Fruit fly (Drosophila melanogaster) whole organism, embryonic: ENCODE data around the gene NimC1.

Experiments used
- Ada2b ChIP-seq: fragments of 200-800 bp; sonication (Bioruptor generic); IDR thresholded peaks from 2 replicates; pipeline ENCODE4 v1.3.6; 2022; ENCODE audit warnings: missing biosample characterization, missing genetic modification characterization
- Aef1 ChIP-seq: fragments of 200-800 bp; sonication (Bioruptor generic); IDR thresholded peaks from 3 replicates; pipeline ENCODE4 v1.3.6; 2022; ENCODE audit warnings: missing biosample characterization, missing genetic modification characterization
- Awh ChIP-seq: fragments of 200-800 bp; sonication (Bioruptor generic); IDR thresholded peaks from 2 replicates; pipeline ENCODE4, ENCODE4 v1.3.6; 2022; ENCODE audit warnings: missing biosample characterization, missing genetic modification characterization
- Blimp-1 ChIP-seq: fragments of 200-800 bp; sonication (Bioruptor generic); optimal IDR thresholded peaks from 3 replicates; lab custom pipeline; 2018; ENCODE audit warnings: missing biosample characterization, missing genetic modification characterization, mild to moderate bottlenecking, moderate library complexity, missing genetic modification reagents
- BtbVII ChIP-seq: fragments of 200-800 bp; sonication (Bioruptor generic); optimal IDR thresholded peaks from 3 replicates; lab custom pipeline; 2017; ENCODE audit warnings: missing biosample characterization, mild to moderate bottlenecking, missing genetic modification characterization
- CG10321 ChIP-seq: fragments of 200-800 bp; sonication (Bioruptor generic); IDR thresholded peaks from 2 replicates; pipeline ENCODE4 v1.3.6; 2022; ENCODE audit warnings: missing biosample characterization, missing genetic modification characterization
- CG13624 ChIP-seq: fragments of 200-800 bp; sonication (Bioruptor generic); optimal IDR thresholded peaks from 2 replicates; lab custom pipeline; 2016; ENCODE audit warnings: missing biosample characterization, missing genetic modification characterization
- CG15696 ChIP-seq: fragments of 200-800 bp; sonication (Bioruptor generic); optimal IDR thresholded peaks from 2 replicates; lab custom pipeline; 2019; ENCODE audit warnings: missing biosample characterization, mild to moderate bottlenecking, missing genetic modification characterization, moderate library complexity
- CG16863 ChIP-seq: fragments of 200-800 bp; sonication (Bioruptor generic); optimal IDR thresholded peaks from 3 replicates; lab custom pipeline; 2016; ENCODE audit warnings: missing biosample characterization, missing genetic modification characterization
- CG17359 ChIP-seq: fragments of 200-800 bp; sonication (Bioruptor generic); optimal IDR thresholded peaks from 3 replicates; lab custom pipeline; 2018; ENCODE audit warnings: missing biosample characterization, mild to moderate bottlenecking, missing genetic modification characterization, moderate library complexity
- CG2199 ChIP-seq: fragments of 200-800 bp; sonication (Bioruptor generic); IDR thresholded peaks from 3 replicates; pipeline ENCODE4 v1.3.6; 2022; ENCODE audit warnings: missing biosample characterization, missing genetic modification characterization
- CG31224 ChIP-seq: fragments of 200-800 bp; sonication (Bioruptor generic); IDR thresholded peaks from 2 replicates; pipeline ENCODE4 v1.3.6; 2022; ENCODE audit warnings: missing biosample characterization, missing genetic modification characterization
- CG31365 ChIP-seq: fragments of 200-800 bp; sonication (Bioruptor generic); optimal IDR thresholded peaks from 2 replicates; lab custom pipeline; 2018; ENCODE audit warnings: missing biosample characterization, mild to moderate bottlenecking, missing genetic modification characterization
- CG3407 ChIP-seq: fragments of 200-800 bp; sonication (Bioruptor generic); optimal IDR thresholded peaks from 2 replicates; lab custom pipeline; 2018; ENCODE audit warnings: missing biosample characterization, mild to moderate bottlenecking, missing genetic modification characterization
- CG34224 ChIP-seq: fragments of 200-800 bp; sonication (Bioruptor generic); IDR thresholded peaks from 3 replicates; pipeline ENCODE4 v1.3.6; 2022; ENCODE audit warnings: missing biosample characterization, missing genetic modification characterization; ENCODE audit not compliant: partially characterized antibody
- CG4360 ChIP-seq: fragments of 200-800 bp; sonication (Bioruptor generic); IDR thresholded peaks from 2 replicates; pipeline ENCODE4 v1.3.6; 2022; ENCODE audit warnings: missing biosample characterization, missing genetic modification characterization
- CG43689 ChIP-seq: fragments of 200-800 bp; sonication (Bioruptor generic); IDR thresholded peaks from 2 replicates; pipeline ENCODE4 v1.3.6; 2022; ENCODE audit warnings: missing biosample characterization, missing genetic modification characterization
- CG6791 ChIP-seq: fragments of 200-800 bp; sonication (Bioruptor generic); IDR thresholded peaks from 3 replicates; pipeline ENCODE4 v1.3.6; 2022; ENCODE audit warnings: missing biosample characterization, missing genetic modification characterization; ENCODE audit not compliant: partially characterized antibody
- CG7745 ChIP-seq: fragments of 200-800 bp; sonication (Bioruptor generic); optimal IDR thresholded peaks from 2 replicates; lab custom pipeline; 2018; ENCODE audit warnings: missing biosample characterization, mild to moderate bottlenecking, missing genetic modification characterization, moderate library complexity
- CG8089 ChIP-seq: fragments of 200-800 bp; sonication (Bioruptor generic); optimal IDR thresholded peaks from 3 replicates; lab custom pipeline; 2016; ENCODE audit warnings: missing biosample characterization, missing genetic modification characterization
- CG9817 ChIP-seq: fragments of 200-800 bp; sonication (Bioruptor generic); optimal IDR thresholded peaks from 2 replicates; lab custom pipeline; 2018; ENCODE audit warnings: missing biosample characterization, mild to moderate bottlenecking, missing genetic modification characterization, moderate library complexity
- D19B ChIP-seq: fragments of 200-800 bp; sonication (Bioruptor generic); optimal IDR thresholded peaks from 2 replicates; lab custom pipeline; 2017; ENCODE audit warnings: missing biosample characterization, mild to moderate bottlenecking, missing genetic modification characterization
- Dad ChIP-seq: fragments of 200-800 bp; sonication (Bioruptor generic); optimal IDR thresholded peaks from 3 replicates; lab custom pipeline; 2016; ENCODE audit warnings: missing biosample characterization, missing genetic modification characterization
- Dp ChIP-seq: fragments of 200-800 bp; sonication (Bioruptor generic); optimal IDR thresholded peaks from 2 replicates; lab custom pipeline; 2018; ENCODE audit warnings: missing biosample characterization, mild to moderate bottlenecking, missing genetic modification characterization, moderate library complexity
- Drgx ChIP-seq: fragments of 200-800 bp; sonication (Bioruptor generic); IDR thresholded peaks from 2 replicates; pipeline ENCODE4 v1.3.6; 2022; ENCODE audit warnings: missing biosample characterization, missing genetic modification characterization
- Fer1 ChIP-seq: fragments of 200-800 bp; sonication (Bioruptor generic); optimal IDR thresholded peaks from 2 replicates; lab custom pipeline; 2017; ENCODE audit warnings: missing biosample characterization, mild to moderate bottlenecking, missing genetic modification characterization
- HLH4C ChIP-seq: fragments of 200-800 bp; sonication (Bioruptor generic); IDR thresholded peaks from 3 replicates; pipeline ENCODE4 v1.3.6; 2022; ENCODE audit warnings: missing biosample characterization, missing genetic modification characterization; ENCODE audit not compliant: partially characterized antibody
- Hr39 ChIP-seq: fragments of >200 bp; optimal IDR thresholded peaks from 2 replicates; lab custom pipeline; 2017
- Lpt ChIP-seq: fragments of >200 bp; optimal IDR thresholded peaks from 2 replicates; lab custom pipeline; 2018; ENCODE audit warnings: missing biosample characterization, missing genetic modification characterization
- MTF-1 ChIP-seq: fragments of 200-800 bp; sonication (Bioruptor generic); optimal IDR thresholded peaks from 2 replicates; lab custom pipeline; 2018; ENCODE audit warnings: missing biosample characterization, mild to moderate bottlenecking, missing genetic modification characterization, borderline replicate concordance
- Rfx ChIP-seq: fragments of 200-800 bp; sonication (Bioruptor generic); IDR thresholded peaks from 2 replicates; pipeline ENCODE4 v1.3.6; 2022; ENCODE audit warnings: missing biosample characterization, missing genetic modification characterization
- Sox100B ChIP-seq: fragments of 200-800 bp; sonication (Bioruptor generic); optimal IDR thresholded peaks from 3 replicates; lab custom pipeline; 2018; ENCODE audit warnings: missing biosample characterization, mild to moderate bottlenecking, missing genetic modification characterization
- Spps ChIP-seq: fragments of 200-800 bp; sonication (Bioruptor generic); optimal IDR thresholded peaks from 2 replicates; lab custom pipeline; 2018; ENCODE audit warnings: missing biosample characterization, mild to moderate bottlenecking, missing genetic modification characterization
- Sry-δ ChIP-seq: fragments of 200-800 bp; sonication (Bioruptor generic); optimal IDR thresholded peaks from 2 replicates; lab custom pipeline; 2016; ENCODE audit warnings: missing biosample characterization, missing genetic modification characterization
- Tbp ChIP-seq: fragments of >200 bp; optimal IDR thresholded peaks from 2 replicates; lab custom pipeline; 2018; ENCODE audit warnings: missing biosample characterization, missing genetic modification characterization
- Vsx1 ChIP-seq: fragments of 200-800 bp; sonication (Bioruptor generic); optimal IDR thresholded peaks from 2 replicates; lab custom pipeline; 2017; ENCODE audit warnings: missing biosample characterization, mild to moderate bottlenecking, missing genetic modification characterization, missing genetic modification reagents
- Xbp1 ChIP-seq: fragments of 200-800 bp; sonication (Bioruptor generic); optimal IDR thresholded peaks from 3 replicates; lab custom pipeline; 2016; ENCODE audit warnings: missing biosample characterization, mild to moderate bottlenecking, missing genetic modification characterization
- amos ChIP-seq: fragments of 200-800 bp; sonication (Bioruptor generic); IDR thresholded peaks from 2 replicates; pipeline ENCODE4 v1.3.6; 2022; ENCODE audit warnings: missing biosample characterization, missing genetic modification characterization; ENCODE audit not compliant: partially characterized antibody
- ase ChIP-seq: fragments of 200-800 bp; sonication (Bioruptor generic); IDR thresholded peaks from 3 replicates; pipeline ENCODE4 v1.3.6; 2022; ENCODE audit warnings: missing biosample characterization, missing genetic modification characterization
- bowl ChIP-seq: fragments of 200-800 bp; sonication (Bioruptor generic); IDR thresholded peaks from 2 replicates; pipeline ENCODE4 v1.3.6; 2022; ENCODE audit warnings: missing biosample characterization, missing genetic modification characterization
- cg ChIP-seq: fragments of 200-800 bp; sonication (Bioruptor generic); optimal IDR thresholded peaks from 3 replicates; lab custom pipeline; 2019; ENCODE audit warnings: missing biosample characterization, mild to moderate bottlenecking, missing genetic modification characterization, moderate library complexity
- cwo ChIP-seq: fragments of 200-800 bp; sonication (Bioruptor generic); optimal IDR thresholded peaks from 3 replicates; lab custom pipeline; 2017; ENCODE audit warnings: missing biosample characterization, missing genetic modification characterization, mild to moderate bottlenecking, moderate library complexity, missing genetic modification reagents
- dysf ChIP-seq: fragments of 200-800 bp; sonication (Bioruptor generic); IDR thresholded peaks from 3 replicates; pipeline ENCODE4 v1.3.6; 2022; ENCODE audit warnings: missing biosample characterization, missing genetic modification characterization
- h ChIP-seq: fragments of >200 bp; optimal IDR thresholded peaks from 2 replicates; lab custom pipeline; 2017
- hkb ChIP-seq, 2 experiments: fragments of 200-800 bp in 1 of 2; fragments of >200 bp in 1 of 2; sonication (Bioruptor generic) in 1 of 2; IDR thresholded peaks in 1 of 2; optimal IDR thresholded peaks in 1 of 2; 2 replicates each; pipeline versions ENCODE4 v1.3.6 to Lab custom; 2017 to 2022; ENCODE audit warnings: missing biosample characterization in 1 of 2, missing genetic modification characterization in 1 of 2
- mirr ChIP-seq: fragments of 200-800 bp; sonication (Bioruptor generic); optimal IDR thresholded peaks from 3 replicates; lab custom pipeline; 2018; ENCODE audit warnings: missing biosample characterization, mild to moderate bottlenecking, missing genetic modification characterization
- onecut ChIP-seq: fragments of 200-800 bp; sonication (Bioruptor generic); IDR thresholded peaks from 2 replicates; pipeline ENCODE4 v1.3.6; 2022; ENCODE audit warnings: missing biosample characterization, missing genetic modification characterization
- phol ChIP-seq: fragments of 200-800 bp; sonication (Bioruptor generic); optimal IDR thresholded peaks from 3 replicates; lab custom pipeline; 2018; ENCODE audit warnings: missing biosample characterization, mild to moderate bottlenecking, missing genetic modification characterization, moderate library complexity
- seq ChIP-seq: fragments of 200-800 bp; sonication (Bioruptor generic); IDR thresholded peaks from 2 replicates; pipeline ENCODE4 v1.3.6; 2022; ENCODE audit warnings: missing biosample characterization, missing genetic modification characterization
- stc ChIP-seq: fragments of 200-800 bp; sonication (Bioruptor generic); IDR thresholded peaks from 2 replicates; pipeline ENCODE4 v1.3.6; 2022; ENCODE audit warnings: missing biosample characterization, missing genetic modification characterization

Gene NimC1

dm6 chr2L:14024051-14024745, 47.6 kb upstream of the NimC1 start (continued):
- peak; percentile 100 for TF ChIP-seq MTF-1
- TF ChIP-seq ase (GFP tag; lab: Robert Waterston, UW), result peak; percentile 98
- peak; percentile 74 for TF ChIP-seq phol (tag; lab: Kevin White, UChicago)
- TF ChIP-seq Sry-δ, result peak; percentile 84
- peak; percentile 93 for TF ChIP-seq Aef1 (GFP tag; lab: Robert Waterston, UW)
- peak; percentile 99 for TF ChIP-seq CG31224 (GFP tag; lab: Robert Waterston, UW)
- peak; percentile 46 for TF ChIP-seq Dp (GFP tag; lab: Kevin White, UChicago)
- TF ChIP-seq D19B, result peak; percentile 93
- TF ChIP-seq Drgx (GFP tag; lab: Robert Waterston, UW), result peak; percentile 88
- no peak for TF ChIP-seq hkb (optimal IDR thresholded peaks at IDR 0.05; lab: Kevin White, UChicago)
- peak; percentile 99 for TF ChIP-seq hkb (GFP tag; IDR thresholded peaks at IDR 0.05; lab: Robert Waterston, UW)
- TF ChIP-seq CG4360 (GFP tag; lab: Robert Waterston, UW), result peak; percentile 98
- peak; percentile 99 for TF ChIP-seq Blimp-1 (GFP tag; lab: Kevin White, UChicago)
- TF ChIP-seq amos (GFP tag; lab: Robert Waterston, UW), result no peak
- peak; percentile 98 for TF ChIP-seq CG13624 (GFP tag; lab: Kevin White, UChicago)
- TF ChIP-seq Tbp (GFP tag; lab: Kevin White, UChicago), result no peak
- TF ChIP-seq CG34224 (GFP tag; lab: Robert Waterston, UW), result no peak
- TF ChIP-seq Lpt (GFP tag; lab: Kevin White, UChicago), result no peak
- TF ChIP-seq Hr39, result no peak
- peak; percentile 96 for TF ChIP-seq Ada2b (GFP tag; lab: Robert Waterston, UW)
- TF ChIP-seq CG17359 (tag; lab: Kevin White, UChicago), result peak; percentile 100
- peak; percentile 96 for TF ChIP-seq CG31365 (tag; lab: Kevin White, UChicago)
- TF ChIP-seq CG8089 (GFP tag; lab: Kevin White, UChicago), result peak; percentile 100
- peak; percentile 98 for TF ChIP-seq stc (GFP tag; lab: Robert Waterston, UW)
- TF ChIP-seq Awh (GFP tag; lab: Robert Waterston, UW), result peak; percentile 100
- TF ChIP-seq seq (GFP tag; lab: Robert Waterston, UW), result peak; percentile 99
- TF ChIP-seq Sox100B (GFP tag; lab: Kevin White, UChicago), result peak; percentile 100
- peak; percentile 99 for TF ChIP-seq CG43689 (GFP tag; lab: Robert Waterston, UW)
- TF ChIP-seq bowl (GFP tag; lab: Robert Waterston, UW), result peak; percentile 96
- peak; percentile 93 for TF ChIP-seq cg (GFP tag; lab: Kevin White, UChicago)
- peak; percentile 89 for TF ChIP-seq CG10321 (GFP tag; lab: Robert Waterston, UW)
- TF ChIP-seq Dad, result peak; percentile 98
- peak; percentile 99 for TF ChIP-seq CG16863
- peak; percentile 100 for TF ChIP-seq CG3407 (GFP tag; lab: Kevin White, UChicago)
- peak; percentile 99 for TF ChIP-seq CG2199 (GFP tag; lab: Robert Waterston, UW)
- peak; percentile 98 for TF ChIP-seq CG9817 (tag; lab: Kevin White, UChicago)
- TF ChIP-seq cwo (GFP tag; lab: Kevin White, UChicago), result peak; percentile 97
- peak; percentile 100 for TF ChIP-seq mirr
- peak; percentile 98 for TF ChIP-seq Rfx
- TF ChIP-seq Fer1 (GFP tag; lab: Kevin White, UChicago), result peak; percentile 99
- peak; percentile 100 for TF ChIP-seq CG15696 (tag; lab: Kevin White, UChicago)
- TF ChIP-seq HLH4C (GFP tag; lab: Robert Waterston, UW), result peak; percentile 30; the same call in 1 of the 3 replicates
- TF ChIP-seq Xbp1 (GFP tag; lab: Kevin White, UChicago), result peak; percentile 91
- peak; percentile 94 for TF ChIP-seq dysf (GFP tag; lab: Robert Waterston, UW)
- peak; percentile 100 for TF ChIP-seq BtbVII (GFP tag; lab: Kevin White, UChicago)
- TF ChIP-seq CG6791 (GFP tag; lab: Robert Waterston, UW), result no peak
- TF ChIP-seq Spps (tag; lab: Kevin White, UChicago), result peak; percentile 99
- peak; percentile 99 for TF ChIP-seq CG7745 (tag; lab: Kevin White, UChicago)
- peak; percentile 100 for TF ChIP-seq Vsx1 (GFP tag; lab: Kevin White, UChicago)
- TF ChIP-seq onecut (GFP tag; lab: Robert Waterston, UW), result peak; percentile 98
- TF ChIP-seq h, result no peak
